Fruit fly (Drosophila melanogaster) whole organism: ENCODE measurements around the gene lectin-21Cb.

ENCODE experiments used
- CG8478 ChIP-seq: fragments of >200 bp; optimal IDR thresholded peaks from 2 replicates; lab custom pipeline; 2018; ENCODE audit warnings: inconsistent platforms
- EcR ChIP-seq, 2 experiments: fragments of >200 bp; optimal IDR thresholded peaks; 2 replicates each; lab custom pipeline; 2017; ENCODE audit warnings: missing biosample characterization in 2 of 2, missing genetic modification characterization in 2 of 2, missing genetic modification reagents in 2 of 2
- usp ChIP-seq: fragments of >200 bp; optimal IDR thresholded peaks from 2 replicates; lab custom pipeline; 2017; ENCODE audit warnings: missing biosample characterization, missing genetic modification characterization, mixed read lengths

- TF ChIP-seq CG8478 (lab: Kevin White, UChicago), result no peak
- no peak for TF ChIP-seq usp (GFP tag; lab: Kevin White, UChicago)
- no peak for TF ChIP-seq EcR (GFP tag; optimal IDR thresholded peaks at IDR 0.05; lab: Kevin White, UChicago)
Observed at dm6 chr2L:646523-646922, 25.5 kb upstream of the lectin-21Cb start.
